Worm (Caenorhabditis elegans) whole organism, L1 larva: ENCODE measurements around the gene hil-3.

Experiments used
- F16B12.6 ChIP-seq: fragments of 150-350 bp; optimal IDR thresholded peaks from 2 replicates; lab custom pipeline; 2014; ENCODE audit warnings: missing biosample characterization, missing genetic modification characterization
- Y116A8C.19 ChIP-seq: sonication (generic microtip); optimal IDR thresholded peaks from 2 replicates; lab custom pipeline; 2016; ENCODE audit warnings: missing compliant biosample characterization, missing genetic modification characterization, borderline replicate concordance
- alr-1 ChIP-seq: fragments of 200-800 bp; sonication (Bioruptor generic); optimal IDR thresholded peaks from 2 replicates; lab custom pipeline; 2018; ENCODE audit warnings: borderline replicate concordance, mild to moderate bottlenecking, missing genetic modification characterization, missing compliant biosample characterization
- ceh-8 ChIP-seq: fragments of 200-800 bp; sonication (Bioruptor generic); optimal IDR thresholded peaks from 2 replicates; lab custom pipeline; 2018; ENCODE audit warnings: mild to moderate bottlenecking, missing genetic modification characterization, moderate library complexity, missing compliant biosample characterization
- ces-1 ChIP-seq: fragments of 150-350 bp; optimal IDR thresholded peaks from 2 replicates; lab custom pipeline; 2014; ENCODE audit warnings: missing biosample characterization, missing genetic modification reagents, missing genetic modification characterization
- dpl-1 ChIP-seq, 3 experiments: fragments of 150-350 bp in 2 of 3; sonication (generic microtip) in 1 of 3; optimal IDR thresholded peaks; 2 replicates each; lab custom pipeline; 2014 to 2017; ENCODE audit warnings: missing biosample characterization in 3 of 3, missing genetic modification characterization in 3 of 3, missing genetic modification reagents in 3 of 3
- dsc-1 ChIP-seq: sonication (generic microtip); optimal IDR thresholded peaks from 2 replicates; lab custom pipeline; 2016; ENCODE audit warnings: mild to moderate bottlenecking, missing genetic modification characterization, missing compliant biosample characterization
- efl-1 ChIP-seq, 4 experiments: fragments of 150-350 bp; optimal IDR thresholded peaks in 3 of 4; peaks in 1 of 4; 1 replicate in 1 of 4; 2 replicates in 3 of 4; lab custom pipeline; 2014; ENCODE audit warnings: missing biosample characterization in 2 of 4, missing genetic modification characterization in 2 of 4, missing genetic modification reagents in 2 of 4
- egl-13 ChIP-seq: sonication (generic microtip); optimal IDR thresholded peaks from 2 replicates; lab custom pipeline; 2016; ENCODE audit warnings: missing genotype, missing genetic modification reagents, missing genetic modification characterization, missing compliant biosample characterization
- elt-3 ChIP-seq, 6 experiments: fragments of 150-350 bp in 1 of 6; sonication (generic microtip); optimal IDR thresholded peaks; 2 replicates each; lab custom pipeline; 2017 to 2018; ENCODE audit warnings: missing biosample characterization in 6 of 6, missing genetic modification characterization in 6 of 6, inconsistent platforms in 1 of 6
- ets-5 ChIP-seq: fragments of 200-800 bp; sonication (Bioruptor generic); IDR thresholded peaks from 2 replicates; pipeline ENCODE4 v1.3.6; 2022; ENCODE audit warnings: missing genetic modification characterization, missing compliant biosample characterization
- fkh-4 ChIP-seq: sonication (generic microtip); optimal IDR thresholded peaks from 2 replicates; lab custom pipeline; 2016; ENCODE audit warnings: missing compliant biosample characterization, missing genetic modification characterization, borderline replicate concordance
- fkh-8 ChIP-seq: sonication (generic microtip); optimal IDR thresholded peaks from 2 replicates; lab custom pipeline; 2016; ENCODE audit warnings: mild to moderate bottlenecking, missing genetic modification characterization, missing compliant biosample characterization
- fos-1 ChIP-seq: fragments of 150-350 bp; optimal IDR thresholded peaks from 2 replicates; lab custom pipeline; 2014; ENCODE audit warnings: missing biosample characterization, missing genetic modification characterization
- grh-1 ChIP-seq: fragments of 200-800 bp; sonication (Bioruptor generic); IDR thresholded peaks from 2 replicates; pipeline ENCODE4 v1.3.6; 2022; ENCODE audit warnings: missing genetic modification reagents, missing genetic modification characterization, missing compliant biosample characterization
- hlh-17 ChIP-seq: fragments of 200-800 bp; sonication (Bioruptor generic); optimal IDR thresholded peaks from 2 replicates; lab custom pipeline; 2018; ENCODE audit warnings: missing genetic modification characterization, mild to moderate bottlenecking, missing compliant biosample characterization, moderate library complexity, borderline replicate concordance
- hlh-4 ChIP-seq: sonication (generic microtip); optimal IDR thresholded peaks from 2 replicates; lab custom pipeline; 2016; ENCODE audit warnings: mild to moderate bottlenecking, missing genetic modification characterization, missing compliant biosample characterization
- isw-1 ChIP-seq: fragments of 200-800 bp; sonication (Bioruptor generic); IDR thresholded peaks from 2 replicates; pipeline ENCODE4 v1.3.6; 2022; ENCODE audit warnings: missing genetic modification characterization, missing compliant biosample characterization
- lin-14 ChIP-seq: fragments of 200-800 bp; sonication (Bioruptor generic); optimal IDR thresholded peaks from 2 replicates; lab custom pipeline; 2018; ENCODE audit warnings: mild to moderate bottlenecking, missing genetic modification characterization, moderate library complexity, missing compliant biosample characterization
- lir-3 ChIP-seq: sonication (generic microtip); optimal IDR thresholded peaks from 2 replicates; lab custom pipeline; 2016; ENCODE audit warnings: mild to moderate bottlenecking, missing genetic modification characterization, moderate library complexity, missing compliant biosample characterization; ENCODE audit not compliant: poor library complexity
- lsy-2 ChIP-seq, 2 experiments: fragments of 150-350 bp; optimal IDR thresholded peaks; 2 replicates each; lab custom pipeline; 2014; ENCODE audit warnings: missing biosample characterization in 2 of 2, missing genetic modification characterization in 2 of 2
- mab-9 ChIP-seq: fragments of 200-800 bp; sonication (Bioruptor generic); IDR thresholded peaks from 2 replicates; pipeline ENCODE4 v1.3.6; 2022; ENCODE audit warnings: missing genetic modification reagents, missing genetic modification characterization, missing compliant biosample characterization
- mdl-1 ChIP-seq, 2 experiments: fragments of 150-350 bp; optimal IDR thresholded peaks; 2 replicates each; lab custom pipeline; 2014 to 2017; ENCODE audit warnings: missing biosample characterization in 2 of 2, missing genetic modification characterization in 2 of 2, inconsistent platforms in 1 of 2
- nhr-11 ChIP-seq: fragments of 150-350 bp; optimal IDR thresholded peaks from 2 replicates; lab custom pipeline; 2014; ENCODE audit warnings: missing biosample characterization, missing genetic modification characterization
- nhr-237 ChIP-seq: fragments of 150-350 bp; optimal IDR thresholded peaks from 2 replicates; lab custom pipeline; 2014; ENCODE audit warnings: missing biosample characterization, missing genetic modification characterization
- nhr-76 ChIP-seq: sonication (generic microtip); optimal IDR thresholded peaks from 2 replicates; lab custom pipeline; 2017; ENCODE audit warnings: missing biosample characterization, missing genetic modification characterization
- nhr-77 ChIP-seq: fragments of 150-350 bp; optimal IDR thresholded peaks from 2 replicates; lab custom pipeline; 2014; ENCODE audit warnings: missing biosample characterization, missing genetic modification characterization
- nhr-85 ChIP-seq: sonication (generic microtip); peaks from one replicate; lab custom pipeline; 2016; ENCODE audit warnings: missing genetic modification characterization, inconsistent platforms, missing compliant biosample characterization
- rnt-1 ChIP-seq: sonication (generic microtip); optimal IDR thresholded peaks from 2 replicates; lab custom pipeline; 2016; ENCODE audit warnings: mild to moderate bottlenecking, missing genetic modification characterization, moderate library complexity, missing compliant biosample characterization
- snpc-4 ChIP-seq: fragments of 150-350 bp; optimal IDR thresholded peaks from 2 replicates; lab custom pipeline; 2014; ENCODE audit warnings: missing biosample characterization, missing genetic modification characterization
- sptf-1 ChIP-seq: fragments of 150-350 bp; optimal IDR thresholded peaks from 2 replicates; lab custom pipeline; 2014; ENCODE audit warnings: missing biosample characterization, missing genetic modification characterization
- unc-86 ChIP-seq: sonication (generic microtip); optimal IDR thresholded peaks from 2 replicates; lab custom pipeline; 2016; ENCODE audit warnings: missing genetic modification characterization, missing compliant biosample characterization
- unc-98 ChIP-seq: fragments of 200-800 bp; sonication (Bioruptor generic); IDR thresholded peaks from 2 replicates; pipeline ENCODE4 v1.3.6; 2022; ENCODE audit warnings: missing genetic modification characterization, missing compliant biosample characterization
- vab-15 ChIP-seq: sonication (generic microtip); optimal IDR thresholded peaks from 2 replicates; lab custom pipeline; 2017; ENCODE audit warnings: missing genotype, mild to moderate bottlenecking, missing genetic modification characterization, missing compliant biosample characterization
- zag-1 ChIP-seq: fragments of 150-350 bp; optimal IDR thresholded peaks from 2 replicates; lab custom pipeline; 2014; ENCODE audit warnings: missing biosample characterization, missing genetic modification characterization
- ztf-11 ChIP-seq, 2 experiments: sonication (generic microtip); optimal IDR thresholded peaks; 2 replicates each; lab custom pipeline; 2016 to 2017; ENCODE audit warnings: missing genetic modification characterization in 2 of 2, missing biosample characterization in 1 of 2, missing compliant biosample characterization in 1 of 2

hil-3 gene

DNA sequence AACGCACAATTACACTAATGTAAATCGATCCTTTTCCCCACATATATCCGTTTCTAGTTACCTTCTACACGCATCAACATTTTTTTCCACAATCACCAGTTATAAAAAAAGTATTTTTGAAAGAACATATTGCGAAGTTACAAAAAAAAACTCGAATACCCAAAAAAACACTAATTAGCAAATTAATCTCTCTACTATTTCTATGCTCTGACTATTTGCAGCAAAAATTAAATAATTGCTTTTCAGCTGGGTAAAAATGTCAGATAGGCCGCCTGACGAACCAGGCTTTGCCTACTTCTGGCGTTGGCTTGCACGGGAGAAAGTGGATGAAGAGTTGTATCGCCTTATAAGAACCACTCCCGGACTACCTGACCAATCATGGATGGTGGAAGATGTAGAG, 48.8 kb upstream of the hil-3 start, which contains the start of gene K07E3.1:
Gene K07E3.1 (plus strand): TSS at position 247 of the 400 bp plus-strand sequence.
- TF ChIP-seq rnt-1 (tag; lab: Kevin White, UChicago) (no peak), ztf-11 (tag; optimal IDR thresholded peaks at IDR 0.05; lab: Kevin White, UChicago) (no peak), efl-1 (optimal IDR thresholded peaks at IDR 0.05; lab: Kevin White, UChicago) (no peak), efl-1 (GFP tag; optimal IDR thresholded peaks at IDR 0.05 in 1 of 2; lab: Kevin White, UChicago) (no peak), nhr-85 (tag; lab: Kevin White, UChicago) (peak; percentile 72), elt-3 (tag; optimal IDR thresholded peaks at IDR 0.05; lab: Kevin White, UChicago) (no peak)

DNA sequence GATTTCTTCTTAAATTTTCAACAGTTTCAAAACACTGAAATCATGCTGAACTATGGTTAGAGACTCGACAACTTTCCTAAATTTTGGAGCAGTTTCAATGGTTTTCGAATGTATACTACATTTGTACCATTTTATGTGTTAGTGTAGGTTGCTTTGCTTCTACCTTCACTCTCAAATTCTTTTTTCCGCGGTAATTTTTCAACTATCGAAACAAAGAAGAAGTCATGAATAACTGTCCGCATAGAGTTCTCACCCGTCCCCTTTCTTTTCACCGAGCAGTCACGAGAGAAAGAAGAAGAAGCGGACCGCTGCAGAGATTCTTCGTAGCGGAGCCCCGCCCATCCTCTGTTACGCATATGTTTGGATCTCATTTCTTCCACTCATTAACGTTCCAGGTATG, 42.8 kb upstream of the hil-3 start, which contains the start of gene hlh-8:
Gene hlh-8 (plus strand): TSS at position 301 of the 400 bp plus-strand sequence.
- TF ChIP-seq grh-1 (no peak), nhr-237 (tag; lab: Kevin White, UChicago) (no peak), nhr-85 (tag; lab: Kevin White, UChicago) (peak; percentile 58), Y116A8C.19 (tag; lab: Kevin White, UChicago) (no peak), sptf-1 (tag; lab: Kevin White, UChicago) (no peak), fkh-8 (tag; lab: Kevin White, UChicago) (no peak)

DNA sequence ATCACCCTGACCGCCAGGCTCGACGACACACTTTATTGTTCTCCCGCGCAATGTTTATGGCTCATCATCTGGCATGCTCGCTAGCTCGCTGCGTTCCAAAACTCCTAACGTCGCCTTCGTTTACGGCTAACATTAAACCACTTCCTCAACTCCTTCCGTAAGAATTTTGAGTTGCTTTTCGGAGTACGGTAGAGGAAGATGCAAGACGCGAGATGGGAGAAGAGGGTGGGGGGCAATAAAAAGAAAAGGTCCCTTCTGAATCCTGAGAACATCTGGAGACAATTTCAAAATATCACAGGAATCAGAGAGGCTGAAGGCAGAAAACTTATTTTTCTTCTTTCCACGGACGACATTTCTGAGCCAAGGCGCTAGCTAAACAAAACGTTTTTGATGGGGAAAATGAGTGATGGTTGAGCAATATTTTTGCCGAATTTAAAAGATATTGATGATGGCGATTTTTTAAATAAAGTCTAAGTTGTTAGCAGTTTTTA, 41.1 kb upstream of the hil-3 start:
- TF ChIP-seq nhr-77 (tag; lab: Kevin White, UChicago) (no peak), fkh-4 (tag; lab: Kevin White, UChicago) (peak; percentile 62), dsc-1 (peak; percentile 84), mdl-1 (tag; optimal IDR thresholded peaks at IDR 0.05; lab: Kevin White, UChicago) (no peak)

DNA sequence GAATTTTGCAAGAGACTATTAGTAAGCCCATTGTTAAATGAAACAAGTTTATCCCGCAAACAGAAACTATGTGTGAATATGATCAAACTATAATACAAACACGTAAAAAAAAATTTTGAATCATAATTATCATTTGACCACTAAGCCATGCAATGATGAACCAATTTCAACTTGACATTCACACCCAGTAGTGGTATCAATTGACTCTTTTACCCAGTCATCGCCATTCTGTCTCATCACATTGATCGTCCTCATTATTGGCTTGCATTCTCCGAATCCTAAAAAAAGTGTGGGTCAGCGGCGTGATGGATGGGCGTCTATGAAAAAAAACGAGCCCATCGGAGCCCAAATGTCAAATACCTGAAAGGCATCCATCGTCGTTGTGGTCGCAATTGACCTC, 38.7 kb upstream of the hil-3 start:
- no peak for TF ChIP-seq hlh-17 (GFP tag; lab: Kevin White, UChicago)
- TF ChIP-seq unc-98 (GFP tag; lab: Robert Waterston, UW): no peak
- no peak for TF ChIP-seq lir-3

DNA sequence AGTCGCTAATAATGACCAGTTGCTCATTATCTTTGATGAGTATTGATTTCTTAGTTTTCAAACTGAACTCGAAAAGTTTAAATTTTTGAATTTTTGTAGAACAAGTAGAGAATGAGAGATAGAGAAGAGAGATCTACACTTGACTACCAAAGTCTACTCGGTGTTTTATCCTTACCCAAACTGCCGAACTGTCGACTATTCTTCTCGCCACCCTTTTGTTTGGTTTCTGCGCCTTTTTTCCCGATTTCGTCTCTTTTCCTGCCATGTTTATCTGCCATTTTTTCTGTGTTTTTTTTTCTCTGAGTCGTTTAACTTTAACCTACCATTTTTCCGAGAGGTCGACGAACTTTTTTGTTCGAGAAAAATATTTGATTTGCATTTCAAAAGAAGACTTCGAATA, 35.8 kb upstream of the hil-3 start, which contains the start of gene C02B8.12:
Gene C02B8.12 (minus strand): TSS at position 175 of the 400 bp plus-strand sequence.
- TF ChIP-seq egl-13 (tag; lab: Kevin White, UChicago): no peak
- peak; percentile 15 for TF ChIP-seq lin-14 (GFP tag; lab: Kevin White, UChicago)
- no peak for TF ChIP-seq F16B12.6 (tag; lab: Kevin White, UChicago)
- TF ChIP-seq lsy-2 (tag; optimal IDR thresholded peaks at IDR 0.05; lab: Kevin White, UChicago): no peak

DNA sequence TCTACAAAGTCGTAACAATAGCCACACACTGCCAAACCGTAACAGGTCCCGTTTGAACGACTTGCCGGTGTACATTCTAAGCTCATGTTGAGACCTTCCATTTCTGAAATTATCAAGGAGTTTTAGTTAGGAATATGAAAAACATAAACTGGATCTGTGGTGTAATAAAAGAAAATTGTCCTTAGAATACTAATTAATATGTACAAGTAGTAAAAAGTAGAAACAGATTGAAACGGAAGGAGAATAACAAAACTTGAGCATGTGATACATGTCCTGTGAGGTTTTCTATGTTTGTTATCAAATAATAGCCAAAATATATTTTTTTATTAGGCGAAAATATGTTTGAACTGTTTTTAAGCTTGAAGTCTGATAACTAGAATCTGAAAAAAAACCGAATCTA, 29.4 kb upstream of the hil-3 start, which contains the start of gene frpr-1:
Gene frpr-1 (minus strand): TSS at position 101 of the 400 bp plus-strand sequence.
- TF ChIP-seq lsy-2 (tag; optimal IDR thresholded peaks at IDR 0.05; lab: Kevin White, UChicago) (no peak), alr-1 (no peak), fos-1 (tag; lab: Kevin White, UChicago) (no peak), vab-15 (tag; lab: Kevin White, UChicago) (no peak), sptf-1 (tag; lab: Kevin White, UChicago) (no peak), ces-1 (GFP tag; lab: Kevin White, UChicago) (no peak), nhr-85 (tag; lab: Kevin White, UChicago) (no peak), ceh-8 (GFP tag; lab: Kevin White, UChicago) (no peak), ets-5 (GFP tag; lab: Robert Waterston, UW) (no peak), nhr-11 (tag; lab: Kevin White, UChicago) (no peak), snpc-4 (no peak), F16B12.6 (tag; lab: Kevin White, UChicago) (no peak), mab-9 (no peak), unc-86 (tag; lab: Kevin White, UChicago) (no peak), dpl-1 (GFP tag; optimal IDR thresholded peaks at IDR 0.05; lab: Kevin White, UChicago) (no peak), nhr-76 (tag; lab: Kevin White, UChicago) (no peak), zag-1 (no peak), isw-1 (GFP tag; lab: Robert Waterston, UW) (no peak), hlh-4 (tag; lab: Kevin White, UChicago) (no peak), ztf-11 (tag; optimal IDR thresholded peaks at IDR 0.05; lab: Kevin White, UChicago) (no peak)
